Worm (Caenorhabditis elegans): ENCODE measurements around the gene srx-4.

- no peak for TF ChIP-seq ceh-82 (tag; optimal IDR thresholded peaks at IDR 0.05)
- no peak for TF ChIP-seq dmd-4 (tag; optimal IDR thresholded peaks at IDR 0.05)
- TF ChIP-seq nhr-6 (tag; optimal IDR thresholded peaks at IDR 0.05): no peak
- TF ChIP-seq unc-62 (GFP tag; optimal IDR thresholded peaks at IDR 0.05): no peak
These were observed 49.2 kb upstream of the srx-4 start, which contains the start of gene C05E4.7 for ce11 chrV:741820-742219.
